Worm (Caenorhabditis elegans): Measurements from ENCODE around the gene F28F8.9.

- TF ChIP-seq hif-1 (tag; optimal IDR thresholded peaks at IDR 0.05) (no peak), ztf-11 (tag; optimal IDR thresholded peaks at IDR 0.05) (no peak), set-16 (GFP tag; IDR thresholded peaks at IDR 0.05) (no peak), dpl-1 (GFP tag; optimal IDR thresholded peaks at IDR 0.05) (no peak), ceh-82 (tag; optimal IDR thresholded peaks at IDR 0.05) (no peak), aly-2 (tag; optimal IDR thresholded peaks at IDR 0.05) (no peak), zip-2 (tag; optimal IDR thresholded peaks at IDR 0.05) (no peak), lsy-2 (tag; optimal IDR thresholded peaks at IDR 0.05) (no peak), lin-15B (tag; optimal IDR thresholded peaks at IDR 0.05) (no peak), nhr-25 (tag; optimal IDR thresholded peaks at IDR 0.05; ENCODE audit: borderline replicate concordance, insufficient read depth) (no peak)
These were observed 5.9 kb downstream of the F28F8.9 start, which contains the start of gene fbxa-94 for ce11 chrV:15572613-15573012.
